Worm (Caenorhabditis elegans) whole organism, late embryonic: Measurements from ENCODE around the gene K03D3.5.

Experiments
- F13H6.1 ChIP-seq: sonication (generic microtip); optimal IDR thresholded peaks from 2 replicates; lab custom pipeline; 2016; ENCODE audit warnings: missing genetic modification characterization, missing compliant biosample characterization
- ama-1 ChIP-seq: fragments of 150-350 bp; optimal IDR thresholded peaks from 2 replicates; lab custom pipeline; 2014
- ceh-19 ChIP-seq: fragments of 200-800 bp; sonication (Bioruptor generic); optimal IDR thresholded peaks from 2 replicates; lab custom pipeline; 2018; ENCODE audit warnings: mild to moderate bottlenecking, missing genetic modification characterization, missing compliant biosample characterization
- ceh-2 ChIP-seq: sonication (generic microtip); optimal IDR thresholded peaks from 2 replicates; lab custom pipeline; 2016; ENCODE audit warnings: missing genotype, missing genetic modification characterization, missing compliant biosample characterization
- ceh-6 ChIP-seq: fragments of 200-800 bp; sonication (Bioruptor generic); optimal IDR thresholded peaks from 2 replicates; lab custom pipeline; 2018; ENCODE audit warnings: mild to moderate bottlenecking, missing genetic modification characterization, missing compliant biosample characterization
- dmd-4 ChIP-seq: sonication (generic microtip); optimal IDR thresholded peaks from 2 replicates; lab custom pipeline; 2016; ENCODE audit warnings: borderline replicate concordance, missing genetic modification characterization, missing compliant biosample characterization
- eyg-1 ChIP-seq: sonication (generic microtip); optimal IDR thresholded peaks from 2 replicates; lab custom pipeline; 2016; ENCODE audit warnings: missing genotype, missing genetic modification characterization, missing compliant biosample characterization
- fkh-10 ChIP-seq: fragments of 150-350 bp; optimal IDR thresholded peaks from 2 replicates; lab custom pipeline; 2014; ENCODE audit warnings: missing biosample characterization, missing genetic modification reagents, missing genetic modification characterization
- hlh-13 ChIP-seq: fragments of 200-800 bp; sonication (Bioruptor generic); optimal IDR thresholded peaks from 2 replicates; lab custom pipeline; 2018; ENCODE audit warnings: mild to moderate bottlenecking, missing genetic modification characterization, missing compliant biosample characterization
- hlh-6 ChIP-seq: sonication (generic microtip); optimal IDR thresholded peaks from 2 replicates; lab custom pipeline; 2016; ENCODE audit warnings: missing genotype, missing genetic modification characterization, missing compliant biosample characterization
- ztf-16 ChIP-seq: sonication (generic microtip); optimal IDR thresholded peaks from 2 replicates; lab custom pipeline; 2017; ENCODE audit warnings: missing genetic modification characterization, missing compliant biosample characterization

ce11 chrIV:16333121-16333520 is 12.8 kb upstream of the K03D3.5 start:
- no peak for TF ChIP-seq ama-1 (lab: Kevin White, UChicago)
- TF ChIP-seq F13H6.1 (tag; lab: Kevin White, UChicago): no peak
- TF ChIP-seq ztf-16 (tag; lab: Kevin White, UChicago): no peak
- TF ChIP-seq ceh-19: no peak
- TF ChIP-seq eyg-1 (tag; lab: Kevin White, UChicago): no peak
- TF ChIP-seq hlh-13 (GFP tag; lab: Kevin White, UChicago): no peak
- no peak for TF ChIP-seq fkh-10 (GFP tag; lab: Kevin White, UChicago)
- no peak for TF ChIP-seq ceh-2
- TF ChIP-seq hlh-6 (tag; lab: Kevin White, UChicago): no peak
- TF ChIP-seq ceh-6 (GFP tag; lab: Kevin White, UChicago): no peak
- no peak for TF ChIP-seq dmd-4 (tag; lab: Kevin White, UChicago)
